Fruit fly (Drosophila melanogaster) whole organism, embryonic: Measurements from ENCODE around the gene Mics1.

Source experiments
- Atf-2 ChIP-seq: fragments of 200-800 bp; sonication (Bioruptor generic); optimal IDR thresholded peaks from 2 replicates; lab custom pipeline; 2016; ENCODE audit warnings: missing biosample characterization, missing genetic modification characterization
- Bdp1 ChIP-seq: fragments of 200-800 bp; sonication (Bioruptor generic); optimal IDR thresholded peaks from 3 replicates; lab custom pipeline; 2016; ENCODE audit warnings: missing biosample characterization, missing genetic modification characterization
- CG10209 ChIP-seq: fragments of 200-800 bp; sonication (Bioruptor generic); optimal IDR thresholded peaks from 3 replicates; lab custom pipeline; 2017; ENCODE audit warnings: missing biosample characterization, mild to moderate bottlenecking, missing genetic modification characterization, missing genetic modification reagents
- CG10462 ChIP-seq: fragments of 200-800 bp; sonication (Bioruptor generic); optimal IDR thresholded peaks from 2 replicates; lab custom pipeline; 2016; ENCODE audit warnings: missing biosample characterization, missing genetic modification characterization
- CG13296 ChIP-seq: fragments of 200-800 bp; sonication (Bioruptor generic); optimal IDR thresholded peaks from 3 replicates; lab custom pipeline; 2018; ENCODE audit warnings: missing biosample characterization, mild to moderate bottlenecking, missing genetic modification characterization
- CG14710 ChIP-seq: fragments of 200-800 bp; sonication (Bioruptor generic); optimal IDR thresholded peaks from 3 replicates; lab custom pipeline; 2019; ENCODE audit warnings: missing biosample characterization, mild to moderate bottlenecking, missing genetic modification characterization, moderate library complexity
- CG15479 ChIP-seq: fragments of 200-800 bp; sonication (Bioruptor generic); optimal IDR thresholded peaks from 3 replicates; lab custom pipeline; 2019; ENCODE audit warnings: missing biosample characterization, mild to moderate bottlenecking, missing genetic modification characterization, moderate library complexity
- CG1603 ChIP-seq: fragments of 200-800 bp; sonication (Bioruptor generic); optimal IDR thresholded peaks from 2 replicates; lab custom pipeline; 2019; ENCODE audit warnings: missing biosample characterization, mild to moderate bottlenecking, missing genetic modification characterization, moderate library complexity
- CG16815 ChIP-seq: fragments of 200-800 bp; sonication (Bioruptor generic); optimal IDR thresholded peaks from 3 replicates; lab custom pipeline; 2017; ENCODE audit warnings: missing biosample characterization, mild to moderate bottlenecking, missing genetic modification characterization
- CG17359 ChIP-seq: fragments of 200-800 bp; sonication (Bioruptor generic); optimal IDR thresholded peaks from 3 replicates; lab custom pipeline; 2018; ENCODE audit warnings: missing biosample characterization, mild to moderate bottlenecking, missing genetic modification characterization, moderate library complexity
- CG17829 ChIP-seq: fragments of 200-800 bp; optimal IDR thresholded peaks from 2 replicates; lab custom pipeline; 2019; ENCODE audit warnings: missing biosample characterization, mild to moderate bottlenecking, missing genetic modification characterization, moderate library complexity
- CG18011 ChIP-seq: fragments of 200-800 bp; sonication (Bioruptor generic); optimal IDR thresholded peaks from 2 replicates; lab custom pipeline; 2017; ENCODE audit warnings: missing biosample characterization, missing genetic modification characterization, mild to moderate bottlenecking, moderate library complexity, missing genotype
- CG1832 ChIP-seq: fragments of 200-800 bp; sonication (Bioruptor generic); optimal IDR thresholded peaks from 2 replicates; lab custom pipeline; 2017; ENCODE audit warnings: missing biosample characterization, mild to moderate bottlenecking, missing genetic modification characterization, inconsistent platforms
- CG18599 ChIP-seq: fragments of 200-800 bp; sonication (Bioruptor generic); optimal IDR thresholded peaks from 3 replicates; lab custom pipeline; 2017; ENCODE audit warnings: missing biosample characterization, missing genetic modification characterization, mild to moderate bottlenecking, moderate library complexity, missing genetic modification reagents
- CG2120 ChIP-seq: fragments of 200-800 bp; sonication (Bioruptor generic); optimal IDR thresholded peaks from 3 replicates; lab custom pipeline; 2016; ENCODE audit warnings: missing biosample characterization, missing genetic modification characterization
- CG2875 ChIP-seq: fragments of 200-800 bp; sonication (Bioruptor generic); optimal IDR thresholded peaks from 2 replicates; lab custom pipeline; 2017; ENCODE audit warnings: missing biosample characterization, mild to moderate bottlenecking, missing genetic modification characterization, missing genetic modification reagents
- CG3065 ChIP-seq: fragments of 200-800 bp; sonication (Bioruptor generic); optimal IDR thresholded peaks from 2 replicates; lab custom pipeline; 2016; ENCODE audit warnings: missing biosample characterization, missing genetic modification characterization
- CG31224 ChIP-seq: fragments of 200-800 bp; sonication (Bioruptor generic); IDR thresholded peaks from 2 replicates; pipeline ENCODE4 v1.3.6; 2022; ENCODE audit warnings: missing biosample characterization, missing genetic modification characterization
- CG3847 ChIP-seq: fragments of 200-800 bp; sonication (Bioruptor generic); IDR thresholded peaks from 2 replicates; pipeline ENCODE4 v1.3.6; 2022; ENCODE audit warnings: missing biosample characterization, missing genetic modification characterization
- CG5953 ChIP-seq: fragments of 200-800 bp; sonication (Bioruptor generic); IDR thresholded peaks from 2 replicates; pipeline ENCODE4 v1.3.6; 2022; ENCODE audit warnings: missing biosample characterization, missing genetic modification characterization
- CG6813 ChIP-seq: fragments of 200-800 bp; sonication (Bioruptor generic); optimal IDR thresholded peaks from 2 replicates; lab custom pipeline; 2017; ENCODE audit warnings: missing biosample characterization, missing genetic modification characterization, mild to moderate bottlenecking, moderate library complexity, missing genetic modification reagents
- D ChIP-seq, 2 experiments: fragments of 200-800 bp in 1 of 2; fragments of >200 bp in 1 of 2; sonication (Bioruptor generic) in 1 of 2; optimal IDR thresholded peaks; 2 replicates in 1 of 2; 3 replicates in 1 of 2; lab custom pipeline; 2017; ENCODE audit warnings: mild to moderate bottlenecking in 1 of 2, missing biosample characterization in 1 of 2, missing genetic modification characterization in 1 of 2, missing genetic modification reagents in 1 of 2
- Dfd ChIP-seq, 2 experiments: fragments of >200 bp; optimal IDR thresholded peaks; 2 replicates each; lab custom pipeline; 2017; ENCODE audit warnings: missing biosample characterization in 2 of 2, missing genetic modification characterization in 2 of 2
- Dp ChIP-seq: fragments of 200-800 bp; sonication (Bioruptor generic); optimal IDR thresholded peaks from 2 replicates; lab custom pipeline; 2018; ENCODE audit warnings: missing biosample characterization, mild to moderate bottlenecking, missing genetic modification characterization, moderate library complexity
- H2.0 ChIP-seq: fragments of 200-800 bp; sonication (Bioruptor generic); IDR thresholded peaks from 2 replicates; pipeline ENCODE4 v1.3.6; 2022; ENCODE audit warnings: missing biosample characterization, missing genetic modification characterization
- HHEX ChIP-seq: fragments of 200-800 bp; sonication (Bioruptor generic); optimal IDR thresholded peaks from 3 replicates; lab custom pipeline; 2017; ENCODE audit warnings: missing biosample characterization, mild to moderate bottlenecking, missing genetic modification characterization, missing genetic modification reagents
- HLHmδ ChIP-seq: fragments of 200-800 bp; sonication (Bioruptor generic); optimal IDR thresholded peaks from 2 replicates; lab custom pipeline; 2018; ENCODE audit warnings: missing biosample characterization, mild to moderate bottlenecking, missing genetic modification characterization, moderate library complexity
- Hand ChIP-seq: fragments of 200-800 bp; sonication (Bioruptor generic); optimal IDR thresholded peaks from 2 replicates; lab custom pipeline; 2017; ENCODE audit warnings: mild to moderate bottlenecking, missing biosample characterization, missing genetic modification reagents, missing genetic modification characterization
- Hr51 ChIP-seq, 2 experiments: fragments of 200-800 bp; sonication (Bioruptor generic); optimal IDR thresholded peaks; 2 replicates in 1 of 2; 3 replicates in 1 of 2; lab custom pipeline; 2016 to 2018; ENCODE audit warnings: missing biosample characterization in 2 of 2, missing genetic modification characterization in 2 of 2, mild to moderate bottlenecking in 1 of 2, moderate library complexity in 1 of 2
- Lhr ChIP-seq: fragments of 200-800 bp; sonication (Bioruptor generic); optimal IDR thresholded peaks from 3 replicates; lab custom pipeline; 2017; ENCODE audit warnings: mild to moderate bottlenecking, missing biosample characterization, missing genetic modification reagents, missing genetic modification characterization
- Nf-YB ChIP-seq: fragments of 200-800 bp; sonication (Bioruptor generic); optimal IDR thresholded peaks from 3 replicates; lab custom pipeline; 2019; ENCODE audit warnings: missing biosample characterization, mild to moderate bottlenecking, missing genetic modification characterization, moderate library complexity
- Oli ChIP-seq: fragments of 200-800 bp; sonication (Bioruptor generic); optimal IDR thresholded peaks from 2 replicates; lab custom pipeline; 2018; ENCODE audit warnings: missing biosample characterization, mild to moderate bottlenecking, missing genetic modification characterization, moderate library complexity
- Opbp ChIP-seq: fragments of 200-800 bp; sonication (Bioruptor generic); IDR thresholded peaks from 3 replicates; pipeline ENCODE4 v1.3.6; 2022; ENCODE audit warnings: missing biosample characterization, missing genetic modification characterization; ENCODE audit not compliant: partially characterized antibody
- Rfx ChIP-seq: fragments of 200-800 bp; sonication (Bioruptor generic); IDR thresholded peaks from 2 replicates; pipeline ENCODE4 v1.3.6; 2022; ENCODE audit warnings: missing biosample characterization, missing genetic modification characterization
- Sox100B ChIP-seq: fragments of 200-800 bp; sonication (Bioruptor generic); optimal IDR thresholded peaks from 3 replicates; lab custom pipeline; 2018; ENCODE audit warnings: missing biosample characterization, mild to moderate bottlenecking, missing genetic modification characterization
- Spps ChIP-seq: fragments of 200-800 bp; sonication (Bioruptor generic); optimal IDR thresholded peaks from 2 replicates; lab custom pipeline; 2018; ENCODE audit warnings: missing biosample characterization, mild to moderate bottlenecking, missing genetic modification characterization
- Sry-β ChIP-seq: fragments of 200-800 bp; sonication (Bioruptor generic); optimal IDR thresholded peaks from 2 replicates; lab custom pipeline; 2018; ENCODE audit warnings: missing biosample characterization, mild to moderate bottlenecking, missing genetic modification characterization, moderate library complexity
- Tbp ChIP-seq: fragments of >200 bp; optimal IDR thresholded peaks from 2 replicates; lab custom pipeline; 2018; ENCODE audit warnings: missing biosample characterization, missing genetic modification characterization
- aop ChIP-seq: fragments of 200-800 bp; sonication (Bioruptor generic); IDR thresholded peaks from 2 replicates; pipeline ENCODE4 v1.3.6; 2022; ENCODE audit warnings: missing biosample characterization, missing genetic modification characterization
- bowl ChIP-seq: fragments of 200-800 bp; sonication (Bioruptor generic); IDR thresholded peaks from 2 replicates; pipeline ENCODE4 v1.3.6; 2022; ENCODE audit warnings: missing biosample characterization, missing genetic modification characterization
- chinmo ChIP-seq: fragments of 200-800 bp; sonication (Bioruptor generic); IDR thresholded peaks from 4 replicates; pipeline ENCODE4 v1.3.6; 2022; ENCODE audit warnings: missing biosample characterization, missing genetic modification characterization; ENCODE audit not compliant: partially characterized antibody
- croc ChIP-seq: fragments of 200-800 bp; sonication (Bioruptor generic); conservative IDR thresholded peaks from 3 replicates; pipeline ENCODE4 v1.3.6; 2022; ENCODE audit warnings: missing biosample characterization, missing genetic modification characterization
- ftz-f1 ChIP-seq: fragments of 200-800 bp; sonication (Bioruptor generic); optimal IDR thresholded peaks from 2 replicates; lab custom pipeline; 2016; ENCODE audit warnings: missing biosample characterization, missing genetic modification characterization
- fu2 ChIP-seq: fragments of 200-800 bp; sonication (Bioruptor generic); optimal IDR thresholded peaks from 2 replicates; lab custom pipeline; 2016; ENCODE audit warnings: missing biosample characterization, missing genetic modification characterization
- gfzf ChIP-seq: fragments of 200-800 bp; sonication (Bioruptor generic); optimal IDR thresholded peaks from 2 replicates; lab custom pipeline; 2016; ENCODE audit warnings: missing biosample characterization, mild to moderate bottlenecking, missing genetic modification characterization, moderate library complexity
- insv ChIP-seq, 2 experiments: fragments of 200-800 bp; sonication (Bioruptor generic); optimal IDR thresholded peaks; 3 replicates each; lab custom pipeline; 2016 to 2018; ENCODE audit warnings: missing biosample characterization in 2 of 2, missing genetic modification characterization in 2 of 2
- sim ChIP-seq: fragments of 200-800 bp; sonication (Bioruptor generic); IDR thresholded peaks from 2 replicates; pipeline ENCODE4 v1.3.6; 2022; ENCODE audit warnings: missing biosample characterization, missing genetic modification characterization
- slp2 ChIP-seq: fragments of 200-800 bp; sonication (Bioruptor generic); optimal IDR thresholded peaks from 2 replicates; lab custom pipeline; 2016; ENCODE audit warnings: missing biosample characterization, missing genetic modification characterization
- vvl ChIP-seq: fragments of 200-800 bp; sonication (Bioruptor generic); IDR thresholded peaks from 2 replicates; pipeline ENCODE4 v1.3.6; 2022; ENCODE audit warnings: missing biosample characterization, missing genetic modification characterization
- zf30C ChIP-seq: fragments of 200-800 bp; sonication (Bioruptor generic); optimal IDR thresholded peaks from 3 replicates; lab custom pipeline; 2018; ENCODE audit warnings: missing biosample characterization, mild to moderate bottlenecking, missing genetic modification characterization

The Mics1 gene

dm6 chr3R:7500513-7500912, 1.7 kb downstream of the Mics1 start (continued):
- TF ChIP-seq CG13296 (GFP tag; lab: Kevin White, UChicago) (no peak), CG16815 (GFP tag; lab: Kevin White, UChicago) (no peak), CG3065 (GFP tag; lab: Kevin White, UChicago) (no peak), Nf-YB (GFP tag; lab: Kevin White, UChicago) (no peak), insv (GFP tag; optimal IDR thresholded peaks at IDR 0.05; lab: Kevin White, UChicago) (no peak), ftz-f1 (GFP tag; lab: Kevin White, UChicago) (no peak), CG10462 (GFP tag; lab: Kevin White, UChicago) (no peak), slp2 (no peak), D (optimal IDR thresholded peaks at IDR 0.05; lab: Kevin White, UChicago) (no peak), D (GFP tag; optimal IDR thresholded peaks at IDR 0.05; lab: Kevin White, UChicago) (no peak), Opbp (GFP tag; lab: Robert Waterston, UW) (no peak), vvl (GFP tag; lab: Robert Waterston, UW) (no peak; the same call in 1 of the 2 replicates), CG6813 (GFP tag; lab: Kevin White, UChicago) (no peak), Oli (peak; percentile 22), CG2120 (GFP tag; lab: Kevin White, UChicago) (peak; percentile 76), Sry-β (GFP tag; lab: Kevin White, UChicago) (no peak), H2.0 (GFP tag; lab: Robert Waterston, UW) (peak; percentile 54), CG5953 (GFP tag; lab: Robert Waterston, UW) (no peak), CG18599 (GFP tag; lab: Kevin White, UChicago) (peak; percentile 24), Atf-2 (no peak), CG17359 (no peak), Hr51 (GFP tag; optimal IDR thresholded peaks at IDR 0.05; lab: Kevin White, UChicago) (peak in 1 of 2 experiments; percentile 54), fu2 (no peak), CG10209 (no peak), CG14710 (tag; lab: Kevin White, UChicago) (no peak), CG15479 (GFP tag; lab: Kevin White, UChicago) (no peak), Spps (no peak), CG2875 (GFP tag; lab: Kevin White, UChicago) (no peak), CG3847 (GFP tag; lab: Robert Waterston, UW) (peak; percentile 44), croc (GFP tag; lab: Robert Waterston, UW) (no peak), Sox100B (no peak), Hand (no peak), HHEX (GFP tag; lab: Kevin White, UChicago) (no peak), sim (GFP tag; lab: Robert Waterston, UW) (no peak), bowl (GFP tag; lab: Robert Waterston, UW) (no peak), CG1832 (no peak), CG18011 (GFP tag; lab: Kevin White, UChicago) (no peak), Rfx (GFP tag; lab: Robert Waterston, UW) (peak; percentile 59), CG1603 (tag; lab: Kevin White, UChicago) (no peak), Dfd (GFP tag; optimal IDR thresholded peaks at IDR 0.05; lab: Kevin White, UChicago) (no peak), zf30C (no peak), aop (GFP tag; lab: Robert Waterston, UW) (no peak), gfzf (GFP tag; lab: Kevin White, UChicago) (no peak), Bdp1 (GFP tag; lab: Kevin White, UChicago) (no peak), Tbp (GFP tag; lab: Kevin White, UChicago) (no peak), chinmo (GFP tag; lab: Robert Waterston, UW) (no peak), CG31224 (GFP tag; lab: Robert Waterston, UW) (0 out of 2 replicates have a peak, but pooled peaks have one; percentile 11), HLHmδ (GFP tag; lab: Kevin White, UChicago) (no peak), Lhr (GFP tag; lab: Kevin White, UChicago) (no peak), Dp (GFP tag; lab: Kevin White, UChicago) (no peak), CG17829 (tag; lab: Kevin White, UChicago) (no peak)
